Worm (Caenorhabditis elegans) whole organism, L4/young adult: ENCODE measurements around the gene ham-1.

ENCODE experiments used
- W03F9.2 ChIP-seq: fragments of 150-350 bp; optimal IDR thresholded peaks from 2 replicates; lab custom pipeline; 2014; ENCODE audit warnings: missing biosample characterization, missing genetic modification characterization
- dao-5 ChIP-seq: sonication (generic microtip); optimal IDR thresholded peaks from 2 replicates; lab custom pipeline; 2016; ENCODE audit warnings: missing genotype, missing genetic modification characterization, moderate library complexity, missing compliant biosample characterization
- him-1 ChIP-seq: sonication (generic microtip); optimal IDR thresholded peaks from 2 replicates; lab custom pipeline; 2016; ENCODE audit warnings: missing genotype, missing genetic modification reagents, missing genetic modification characterization, missing compliant biosample characterization

- TF ChIP-seq dao-5 (tag; lab: Kevin White, UChicago) (no peak), W03F9.2 (tag; lab: Kevin White, UChicago) (no peak), him-1 (tag; lab: Kevin White, UChicago) (no peak)
These were observed 21.8 kb upstream of the ham-1 start, which contains the start of gene tsp-4 for ce11 chrIV:12520150-12520549.
